Fruit fly (Drosophila melanogaster) whole organism, embryonic: ENCODE data around the gene Cyp12a4.
A peak's percentile ranks its signal among the peaks of the same experiment; 100 is the strongest.

Experiments used
- Abd-B ChIP-seq: fragments of 200-800 bp; sonication (Bioruptor generic); optimal IDR thresholded peaks from 2 replicates; lab custom pipeline; 2018; ENCODE audit warnings: missing biosample characterization, mild to moderate bottlenecking, missing genetic modification characterization, moderate library complexity
- Ada2b ChIP-seq: fragments of 200-800 bp; sonication (Bioruptor generic); IDR thresholded peaks from 2 replicates; pipeline ENCODE4 v1.3.6; 2022; ENCODE audit warnings: missing biosample characterization, missing genetic modification characterization
- Asciz ChIP-seq: fragments of 200-800 bp; sonication (Bioruptor generic); optimal IDR thresholded peaks from 2 replicates; lab custom pipeline; 2017; ENCODE audit warnings: missing biosample characterization, mild to moderate bottlenecking, missing genetic modification characterization, missing genetic modification reagents
- Bgb ChIP-seq: fragments of 200-800 bp; sonication (Bioruptor generic); IDR thresholded peaks from 2 replicates; pipeline ENCODE4 v1.3.6; 2022; ENCODE audit warnings: missing biosample characterization, missing genetic modification characterization; ENCODE audit not compliant: partially characterized antibody
- CG10267 ChIP-seq: fragments of 200-800 bp; sonication (Bioruptor generic); optimal IDR thresholded peaks from 2 replicates; lab custom pipeline; 2018; ENCODE audit warnings: missing biosample characterization, mild to moderate bottlenecking, missing genetic modification characterization, moderate library complexity
- CG11504 ChIP-seq: fragments of 200-800 bp; sonication (Bioruptor generic); optimal IDR thresholded peaks from 3 replicates; lab custom pipeline; 2019; ENCODE audit warnings: missing biosample characterization, mild to moderate bottlenecking, missing genetic modification characterization, moderate library complexity
- CG17361 ChIP-seq: fragments of 200-800 bp; sonication (Bioruptor generic); IDR thresholded peaks from 3 replicates; pipeline ENCODE4 v1.3.6; 2022; ENCODE audit warnings: missing biosample characterization, missing genetic modification characterization
- CG17829 ChIP-seq: fragments of 200-800 bp; optimal IDR thresholded peaks from 2 replicates; lab custom pipeline; 2019; ENCODE audit warnings: missing biosample characterization, mild to moderate bottlenecking, missing genetic modification characterization, moderate library complexity
- CG2678 ChIP-seq: fragments of 200-800 bp; sonication (Bioruptor generic); optimal IDR thresholded peaks from 3 replicates; lab custom pipeline; 2019; ENCODE audit warnings: missing biosample characterization, mild to moderate bottlenecking, missing genetic modification characterization, moderate library complexity
- CG2712 ChIP-seq: fragments of 200-800 bp; optimal IDR thresholded peaks from 3 replicates; lab custom pipeline; 2019; ENCODE audit warnings: missing biosample characterization, mild to moderate bottlenecking, missing genetic modification characterization, moderate library complexity
- CG30431 ChIP-seq: fragments of 200-800 bp; sonication (Bioruptor generic); optimal IDR thresholded peaks from 2 replicates; lab custom pipeline; 2017; ENCODE audit warnings: missing biosample characterization, missing genetic modification characterization
- CG3065 ChIP-seq: fragments of 200-800 bp; sonication (Bioruptor generic); optimal IDR thresholded peaks from 2 replicates; lab custom pipeline; 2016; ENCODE audit warnings: missing biosample characterization, missing genetic modification characterization
- CG31441 ChIP-seq: fragments of 200-800 bp; sonication (Bioruptor generic); IDR thresholded peaks from 2 replicates; pipeline ENCODE4 v1.3.6; 2022; ENCODE audit warnings: missing biosample characterization, missing genetic modification characterization
- CG3281 ChIP-seq: fragments of 200-800 bp; sonication (Bioruptor generic); optimal IDR thresholded peaks from 3 replicates; lab custom pipeline; 2017; ENCODE audit warnings: missing biosample characterization, mild to moderate bottlenecking, missing genetic modification characterization
- CG34422 ChIP-seq: fragments of 200-800 bp; sonication (Bioruptor generic); IDR thresholded peaks from 3 replicates; pipeline ENCODE4 v1.3.6; 2022; ENCODE audit warnings: missing biosample characterization, missing genetic modification characterization
- CG4328 ChIP-seq: fragments of 200-800 bp; sonication (Bioruptor generic); optimal IDR thresholded peaks from 3 replicates; lab custom pipeline; 2017; ENCODE audit warnings: missing biosample characterization, missing genetic modification reagents, missing genetic modification characterization
- CG4820 ChIP-seq: fragments of 200-800 bp; sonication (Bioruptor generic); optimal IDR thresholded peaks from 3 replicates; lab custom pipeline; 2016; ENCODE audit warnings: missing biosample characterization, missing genetic modification characterization
- CG7556 ChIP-seq: fragments of 200-800 bp; sonication (Bioruptor generic); optimal IDR thresholded peaks from 2 replicates; lab custom pipeline; 2017; ENCODE audit warnings: missing biosample characterization, mild to moderate bottlenecking, missing genetic modification characterization
- CrebB ChIP-seq: fragments of 200-800 bp; sonication (Bioruptor generic); optimal IDR thresholded peaks from 3 replicates; lab custom pipeline; 2018; ENCODE audit warnings: missing biosample characterization, mild to moderate bottlenecking, missing genetic modification characterization
- D19B ChIP-seq: fragments of 200-800 bp; sonication (Bioruptor generic); optimal IDR thresholded peaks from 2 replicates; lab custom pipeline; 2017; ENCODE audit warnings: missing biosample characterization, mild to moderate bottlenecking, missing genetic modification characterization
- HLH4C ChIP-seq: fragments of 200-800 bp; sonication (Bioruptor generic); IDR thresholded peaks from 3 replicates; pipeline ENCODE4 v1.3.6; 2022; ENCODE audit warnings: missing biosample characterization, missing genetic modification characterization; ENCODE audit not compliant: partially characterized antibody
- MESR4 ChIP-seq: fragments of 200-800 bp; sonication (Bioruptor generic); optimal IDR thresholded peaks from 2 replicates; lab custom pipeline; 2018; ENCODE audit warnings: missing biosample characterization, mild to moderate bottlenecking, missing genetic modification characterization, moderate library complexity
- Optix ChIP-seq: fragments of 200-800 bp; sonication (Bioruptor generic); IDR thresholded peaks from 3 replicates; pipeline ENCODE4 v1.3.6; 2022; ENCODE audit warnings: missing biosample characterization, missing genetic modification characterization
- Sin3A ChIP-seq: fragments of >200 bp; optimal IDR thresholded peaks from 2 replicates; lab custom pipeline; 2018
- Trl ChIP-seq, 3 experiments: fragments of >200 bp in 2 of 3; fragments of 200-800 bp in 1 of 3; sonication (Bioruptor generic) in 1 of 3; optimal IDR thresholded peaks; 2 replicates in 1 of 3; 3 replicates in 2 of 3; lab custom pipeline; 2016 to 2017; ENCODE audit warnings: missing biosample characterization in 1 of 3, missing genetic modification characterization in 1 of 3
- Xbp1 ChIP-seq: fragments of 200-800 bp; sonication (Bioruptor generic); optimal IDR thresholded peaks from 3 replicates; lab custom pipeline; 2016; ENCODE audit warnings: missing biosample characterization, mild to moderate bottlenecking, missing genetic modification characterization
- ara ChIP-seq: fragments of 200-800 bp; sonication (Bioruptor generic); IDR thresholded peaks from 2 replicates; pipeline ENCODE4 v1.3.6; 2022; ENCODE audit warnings: missing biosample characterization, missing genetic modification characterization
- ase ChIP-seq: fragments of 200-800 bp; sonication (Bioruptor generic); IDR thresholded peaks from 3 replicates; pipeline ENCODE4 v1.3.6; 2022; ENCODE audit warnings: missing biosample characterization, missing genetic modification characterization
- ato ChIP-seq: fragments of 200-800 bp; sonication (Bioruptor generic); IDR thresholded peaks from 2 replicates; pipeline ENCODE4 v1.3.6; 2022; ENCODE audit warnings: missing biosample characterization, missing genetic modification characterization; ENCODE audit not compliant: partially characterized antibody
- ci ChIP-seq: fragments of 200-800 bp; sonication (Bioruptor generic); IDR thresholded peaks from 3 replicates; pipeline ENCODE4 v1.3.6; 2022; ENCODE audit warnings: missing biosample characterization, missing genetic modification characterization
- fd64A ChIP-seq: fragments of 200-800 bp; sonication (Bioruptor generic); optimal IDR thresholded peaks from 3 replicates; lab custom pipeline; 2018; ENCODE audit warnings: missing biosample characterization, mild to moderate bottlenecking, missing genetic modification characterization
- grau ChIP-seq: fragments of 200-800 bp; optimal IDR thresholded peaks from 3 replicates; lab custom pipeline; 2019; ENCODE audit warnings: missing biosample characterization, mild to moderate bottlenecking, missing genetic modification characterization, moderate library complexity
- her ChIP-seq: fragments of 200-800 bp; sonication (Bioruptor generic); optimal IDR thresholded peaks from 2 replicates; lab custom pipeline; 2016; ENCODE audit warnings: missing biosample characterization, missing genetic modification characterization
- jing ChIP-seq: fragments of 200-800 bp; sonication (Bioruptor generic); optimal IDR thresholded peaks from 2 replicates; lab custom pipeline; 2018; ENCODE audit warnings: missing biosample characterization, mild to moderate bottlenecking, missing genetic modification characterization
- mirr ChIP-seq: fragments of 200-800 bp; sonication (Bioruptor generic); optimal IDR thresholded peaks from 3 replicates; lab custom pipeline; 2018; ENCODE audit warnings: missing biosample characterization, mild to moderate bottlenecking, missing genetic modification characterization
- org-1 ChIP-seq: fragments of 200-800 bp; sonication (Bioruptor generic); optimal IDR thresholded peaks from 2 replicates; lab custom pipeline; 2017; ENCODE audit warnings: missing biosample characterization, missing genetic modification characterization
- prd ChIP-seq, 3 experiments: fragments of >200 bp in 2 of 3; fragments of 200-800 bp in 1 of 3; sonication (Bioruptor generic) in 1 of 3; optimal IDR thresholded peaks in 2 of 3; IDR thresholded peaks in 1 of 3; 2 replicates in 2 of 3; 3 replicates in 1 of 3; pipeline versions ENCODE4 v1.3.6 to Lab custom; 2017 to 2022; ENCODE audit warnings: missing biosample characterization in 1 of 3, missing genetic modification characterization in 1 of 3
- row ChIP-seq: fragments of 200-800 bp; sonication (Bioruptor generic); IDR thresholded peaks from 3 replicates; pipeline ENCODE4 v1.3.6; 2022; ENCODE audit warnings: missing biosample characterization, missing genetic modification characterization
- so ChIP-seq: fragments of 200-800 bp; sonication (Bioruptor generic); IDR thresholded peaks from 3 replicates; pipeline ENCODE4 v1.3.6; 2022; ENCODE audit warnings: missing biosample characterization, missing genetic modification characterization
- trh ChIP-seq: fragments of 200-800 bp; sonication (Bioruptor generic); optimal IDR thresholded peaks from 2 replicates; lab custom pipeline; 2016; ENCODE audit warnings: missing biosample characterization, missing genetic modification characterization
- zfh2 ChIP-seq: fragments of 200-800 bp; sonication (Bioruptor generic); optimal IDR thresholded peaks from 2 replicates; lab custom pipeline; 2016; ENCODE audit warnings: missing biosample characterization, missing genetic modification characterization

Gene Cyp12a4

DNA sequence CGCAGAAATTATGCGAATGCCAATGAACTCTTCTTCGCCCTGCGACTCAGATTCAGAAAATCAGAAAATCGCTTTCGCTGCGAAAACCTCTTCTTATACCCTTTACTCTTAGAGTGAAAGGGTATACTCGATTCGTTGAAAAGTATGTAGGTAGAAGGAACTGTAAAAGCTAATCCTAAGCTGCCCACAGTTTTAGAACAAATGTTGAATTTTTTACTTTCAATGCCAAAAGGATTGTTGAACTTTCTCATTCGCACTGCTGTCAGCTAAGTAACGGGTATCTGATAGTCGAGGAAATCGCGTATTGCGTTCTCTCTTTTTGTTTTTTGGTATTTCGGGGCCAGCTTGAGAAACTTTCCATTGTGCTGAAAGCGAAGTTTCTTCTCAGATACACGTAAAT lies 21.1 kb upstream of the Cyp12a4 start (continued):
- TF ChIP-seq mirr (GFP tag; lab: Kevin White, UChicago) (no peak), HLH4C (GFP tag; lab: Robert Waterston, UW) (peak; percentile 66), prd (optimal IDR thresholded peaks at IDR 0.05; lab: Kevin White, UChicago) (no peak), prd (GFP tag; IDR thresholded peaks at IDR 0.05; lab: Robert Waterston, UW) (peak; percentile 56; the same call in 2 of the 3 replicates), Asciz (GFP tag; lab: Kevin White, UChicago) (peak; percentile 27), Abd-B (GFP tag; lab: Kevin White, UChicago) (peak; percentile 41), Xbp1 (peak; percentile 64), D19B (GFP tag; lab: Kevin White, UChicago) (peak; percentile 34), CG2678 (tag; lab: Kevin White, UChicago) (peak; percentile 40), CG31441 (GFP tag; lab: Robert Waterston, UW) (0 out of 2 replicates have a peak, but pooled peaks have one; percentile 32), Ada2b (GFP tag; lab: Robert Waterston, UW) (peak; percentile 26; the same call in 1 of the 2 replicates), CG30431 (GFP tag; lab: Kevin White, UChicago) (peak; percentile 39), her (GFP tag; lab: Kevin White, UChicago) (no peak), ara (GFP tag; lab: Robert Waterston, UW) (peak; percentile 63), ci (peak; percentile 63; the same call in 2 of the 3 replicates), CG17829 (peak; percentile 17), so (GFP tag; lab: Robert Waterston, UW) (0 out of 3 replicates have a peak, but pooled peaks have one; percentile 8), CG7556 (GFP tag; lab: Kevin White, UChicago) (peak; percentile 3), CG4328 (GFP tag; lab: Kevin White, UChicago) (no peak), Sin3A (lab: Kevin White, UChicago) (no peak), CG34422 (GFP tag; lab: Robert Waterston, UW) (no peak), CG17361 (GFP tag; lab: Robert Waterston, UW) (peak; percentile 56), fd64A (GFP tag; lab: Kevin White, UChicago) (peak; percentile 22), CG3281 (GFP tag; lab: Kevin White, UChicago) (no peak), grau (tag; lab: Kevin White, UChicago) (peak; percentile 27), trh (GFP tag; lab: Kevin White, UChicago) (no peak), org-1 (GFP tag; lab: Kevin White, UChicago) (no peak), CG4820 (peak; percentile 37), CrebB (tag; lab: Kevin White, UChicago) (no peak), CG3065 (GFP tag; lab: Kevin White, UChicago) (peak; percentile 13), jing (peak; percentile 9), Bgb (GFP tag; lab: Robert Waterston, UW) (peak; percentile 31; the same call in 1 of the 2 replicates), Optix (GFP tag; lab: Robert Waterston, UW) (0 out of 3 replicates have a peak, but pooled peaks have one; percentile 30), row (GFP tag; lab: Robert Waterston, UW) (peak; percentile 49; the same call in 2 of the 3 replicates), MESR4 (GFP tag; lab: Kevin White, UChicago) (no peak), zfh2 (GFP tag; lab: Kevin White, UChicago) (no peak), CG2712 (tag; lab: Kevin White, UChicago) (peak; percentile 43), ase (GFP tag; lab: Robert Waterston, UW) (0 out of 3 replicates have a peak, but pooled peaks have one; percentile 26), ato (peak; percentile 31; the same call in 1 of the 2 replicates), CG11504 (tag; lab: Kevin White, UChicago) (peak; percentile 59), CG10267 (tag; lab: Kevin White, UChicago) (peak; percentile 10), Trl (optimal IDR thresholded peaks at IDR 0.05; lab: Kevin White, UChicago) (no peak), Trl (GFP tag; optimal IDR thresholded peaks at IDR 0.05; lab: Kevin White, UChicago) (peak; percentile 7)
